Worm (Caenorhabditis elegans) whole organism, L3 larva: ENCODE measurements around the gene F18E2.15.

Experiments used
- ZK546.5 ChIP-seq: sonication (generic microtip); optimal IDR thresholded peaks from 2 replicates; lab custom pipeline; 2017; ENCODE audit warnings: missing biosample characterization, missing genetic modification characterization
- elt-1 ChIP-seq: fragments of 150-350 bp; optimal IDR thresholded peaks from 2 replicates; lab custom pipeline; 2014; ENCODE audit warnings: missing biosample characterization, missing genetic modification characterization
- elt-3 ChIP-seq, 3 experiments: fragments of 150-350 bp in 1 of 3; sonication (generic microtip) in 2 of 3; optimal IDR thresholded peaks; 2 replicates in 2 of 3; 4 replicates in 1 of 3; lab custom pipeline; 2014 to 2017; ENCODE audit warnings: missing biosample characterization in 3 of 3, missing genetic modification characterization in 3 of 3
- lsy-12 ChIP-seq: sonication (generic microtip); optimal IDR thresholded peaks from 2 replicates; lab custom pipeline; 2016; ENCODE audit warnings: mild to moderate bottlenecking, missing genetic modification characterization, missing compliant biosample characterization
- mml-1 ChIP-seq: fragments of 150-350 bp; sonication (generic microtip); optimal IDR thresholded peaks from 3 replicates; lab custom pipeline; 2014; ENCODE audit warnings: missing biosample characterization, missing genetic modification characterization
- zag-1 ChIP-seq: fragments of 150-350 bp; optimal IDR thresholded peaks from 2 replicates; lab custom pipeline; 2014; ENCODE audit warnings: missing biosample characterization, missing genetic modification characterization

DNA sequence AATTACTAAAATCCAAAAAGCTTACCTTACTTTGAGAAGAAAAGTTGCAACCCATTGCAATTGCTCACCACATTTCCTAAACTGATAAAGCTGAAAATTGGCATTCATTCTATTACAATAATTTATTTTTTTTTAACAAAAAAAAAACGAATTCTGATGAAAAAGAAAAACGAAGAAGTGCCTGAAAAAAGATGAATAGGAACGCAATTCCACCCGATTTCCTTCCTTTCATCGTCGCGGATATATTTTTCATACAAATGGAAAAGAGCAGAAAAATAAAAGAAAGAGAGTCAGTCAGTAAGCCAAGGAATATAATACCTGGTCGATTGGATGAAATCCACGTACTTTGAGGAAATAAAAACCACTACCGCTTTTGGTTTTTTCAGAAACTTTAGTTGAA is 6.0 kb downstream of the F18E2.15 start, which contains the start of gene gpa-13:
- no peak for TF ChIP-seq zag-1 (tag; lab: Kevin White, UChicago)
- no peak for TF ChIP-seq ZK546.5 (tag; lab: Kevin White, UChicago)
- TF ChIP-seq mml-1 (tag; lab: Kevin White, UChicago): no peak
- TF ChIP-seq lsy-12: no peak
- TF ChIP-seq elt-1 (tag; lab: Kevin White, UChicago): no peak
- no peak for TF ChIP-seq elt-3 (tag; optimal IDR thresholded peaks at IDR 0.05; lab: Kevin White, UChicago)
